Fruit fly (Drosophila melanogaster) whole organism, embryonic: ENCODE measurements around the gene CG10031.

Source experiments
- CG10431 ChIP-seq: fragments of 200-800 bp; sonication (Bioruptor generic); optimal IDR thresholded peaks from 3 replicates; lab custom pipeline; 2018; ENCODE audit warnings: missing biosample characterization, mild to moderate bottlenecking, missing genetic modification characterization
- CG31388 ChIP-seq: fragments of 200-800 bp; sonication (Bioruptor generic); optimal IDR thresholded peaks from 2 replicates; lab custom pipeline; 2016; ENCODE audit warnings: missing biosample characterization, missing genetic modification characterization
- CG3163 ChIP-seq: fragments of 200-800 bp; sonication (Bioruptor generic); optimal IDR thresholded peaks from 3 replicates; lab custom pipeline; 2016; ENCODE audit warnings: missing biosample characterization, missing genetic modification characterization
- CG6272 ChIP-seq: fragments of 200-800 bp; sonication (Bioruptor generic); IDR thresholded peaks from 2 replicates; pipeline ENCODE4 v1.3.6; 2022; ENCODE audit warnings: missing biosample characterization, missing genetic modification characterization
- Ets65A ChIP-seq: fragments of 200-800 bp; sonication (Bioruptor generic); peaks from one replicate; lab custom pipeline; 2016; ENCODE audit warnings: missing biosample characterization, missing genetic modification characterization
- Fer3 ChIP-seq: fragments of 200-800 bp; sonication (Bioruptor generic); optimal IDR thresholded peaks from 2 replicates; lab custom pipeline; 2018; ENCODE audit warnings: missing biosample characterization, mild to moderate bottlenecking, missing genetic modification characterization, moderate library complexity
- MESR4 ChIP-seq: fragments of 200-800 bp; sonication (Bioruptor generic); optimal IDR thresholded peaks from 2 replicates; lab custom pipeline; 2018; ENCODE audit warnings: missing biosample characterization, mild to moderate bottlenecking, missing genetic modification characterization, moderate library complexity
- Ravus ChIP-seq: fragments of 200-800 bp; sonication (Bioruptor generic); IDR thresholded peaks from 2 replicates; pipeline ENCODE4 v1.3.6; 2022; ENCODE audit warnings: missing biosample characterization, missing genetic modification characterization
- row ChIP-seq: fragments of 200-800 bp; sonication (Bioruptor generic); IDR thresholded peaks from 3 replicates; pipeline ENCODE4 v1.3.6; 2022; ENCODE audit warnings: missing biosample characterization, missing genetic modification characterization
- sd ChIP-seq: fragments of 200-800 bp; sonication (Bioruptor generic); optimal IDR thresholded peaks from 3 replicates; lab custom pipeline; 2018; ENCODE audit warnings: missing biosample characterization, mild to moderate bottlenecking, missing genetic modification characterization, moderate library complexity
- sna ChIP-seq: fragments of 200-800 bp; sonication (Bioruptor generic); IDR thresholded peaks from 2 replicates; pipeline ENCODE4 v1.3.6; 2022; ENCODE audit warnings: missing biosample characterization, missing genetic modification characterization; ENCODE audit not compliant: partially characterized antibody

dm6 chr2L:3731055-3731454 lies 32.2 kb upstream of the CG10031 start:
- TF ChIP-seq CG6272 (GFP tag; lab: Robert Waterston, UW) (no peak), sna (GFP tag; lab: Robert Waterston, UW) (no peak), MESR4 (GFP tag; lab: Kevin White, UChicago) (no peak), CG10431 (GFP tag; lab: Kevin White, UChicago) (no peak), sd (tag; lab: Kevin White, UChicago) (no peak), Ets65A (GFP tag; lab: Kevin White, UChicago) (no peak), CG3163 (GFP tag; lab: Kevin White, UChicago) (no peak), Ravus (GFP tag; lab: Robert Waterston, UW) (no peak), row (no peak), CG31388 (GFP tag; lab: Kevin White, UChicago) (no peak), Fer3 (no peak)
